Worm (Caenorhabditis elegans) whole organism, late embryonic: ENCODE measurements around the gene pola-1.

ENCODE experiments used
- C08G9.2 ChIP-seq: sonication (generic microtip); optimal IDR thresholded peaks from 2 replicates; lab custom pipeline; 2016; ENCODE audit warnings: mild to moderate bottlenecking, missing genetic modification characterization, moderate library complexity, missing compliant biosample characterization
- C38D4.7 ChIP-seq: fragments of 200-800 bp; sonication (Bioruptor generic); optimal IDR thresholded peaks from 2 replicates; lab custom pipeline; 2018; ENCODE audit warnings: mild to moderate bottlenecking, missing genetic modification characterization, moderate library complexity, missing compliant biosample characterization
- F13H6.1 ChIP-seq: sonication (generic microtip); optimal IDR thresholded peaks from 2 replicates; lab custom pipeline; 2016; ENCODE audit warnings: missing genetic modification characterization, missing compliant biosample characterization
- K02D7.2 ChIP-seq: sonication (generic microtip); optimal IDR thresholded peaks from 2 replicates; lab custom pipeline; 2017; ENCODE audit warnings: mild to moderate bottlenecking, missing genetic modification characterization, missing compliant biosample characterization
- K09A11.1 ChIP-seq: sonication (generic microtip); optimal IDR thresholded peaks from 2 replicates; lab custom pipeline; 2017; ENCODE audit warnings: antibody characterized with exemption, mild to moderate bottlenecking, missing genetic modification characterization, missing compliant biosample characterization; ENCODE audit not compliant: insufficient read depth
- Y22D7AL.16 ChIP-seq: sonication (generic microtip); optimal IDR thresholded peaks from 2 replicates; lab custom pipeline; 2016; ENCODE audit warnings: missing genetic modification characterization, missing compliant biosample characterization
- ceh-18 ChIP-seq: sonication (generic microtip); optimal IDR thresholded peaks from 2 replicates; lab custom pipeline; 2016; ENCODE audit warnings: missing genetic modification characterization, missing compliant biosample characterization
- ceh-24 ChIP-seq: sonication (generic microtip); optimal IDR thresholded peaks from 2 replicates; lab custom pipeline; 2016; ENCODE audit warnings: mild to moderate bottlenecking, missing genetic modification characterization, missing compliant biosample characterization
- ceh-30 ChIP-seq: fragments of 150-350 bp; optimal IDR thresholded peaks from 2 replicates; lab custom pipeline; 2014; ENCODE audit warnings: missing biosample characterization, missing genetic modification characterization
- ceh-34 ChIP-seq: sonication (generic microtip); optimal IDR thresholded peaks from 2 replicates; lab custom pipeline; 2016; ENCODE audit warnings: mild to moderate bottlenecking, missing genetic modification characterization, missing compliant biosample characterization
- ceh-45 ChIP-seq: fragments of 200-800 bp; sonication (Bioruptor generic); IDR thresholded peaks from 2 replicates; pipeline ENCODE4 v1.3.6; 2022; ENCODE audit warnings: missing genetic modification reagents, missing genetic modification characterization, missing compliant biosample characterization
- ceh-6 ChIP-seq: fragments of 200-800 bp; sonication (Bioruptor generic); optimal IDR thresholded peaks from 2 replicates; lab custom pipeline; 2018; ENCODE audit warnings: mild to moderate bottlenecking, missing genetic modification characterization, missing compliant biosample characterization
- ceh-9 ChIP-seq: sonication (generic microtip); optimal IDR thresholded peaks from 2 replicates; lab custom pipeline; 2016; ENCODE audit warnings: mild to moderate bottlenecking, missing genetic modification characterization, inconsistent platforms, missing compliant biosample characterization
- che-1 ChIP-seq: sonication (generic microtip); optimal IDR thresholded peaks from 2 replicates; lab custom pipeline; 2016; ENCODE audit warnings: mild to moderate bottlenecking, missing genetic modification characterization, missing compliant biosample characterization
- dve-1 ChIP-seq: sonication (generic microtip); optimal IDR thresholded peaks from 2 replicates; lab custom pipeline; 2017; ENCODE audit warnings: antibody characterized with exemption, mild to moderate bottlenecking, missing genetic modification characterization, missing compliant biosample characterization
- elt-4 ChIP-seq: sonication (generic microtip); optimal IDR thresholded peaks from 2 replicates; lab custom pipeline; 2016; ENCODE audit warnings: missing genetic modification characterization, missing compliant biosample characterization
- ets-4 ChIP-seq: sonication (generic microtip); optimal IDR thresholded peaks from 2 replicates; lab custom pipeline; 2016; ENCODE audit warnings: missing genetic modification characterization, missing compliant biosample characterization
- eyg-1 ChIP-seq: sonication (generic microtip); optimal IDR thresholded peaks from 2 replicates; lab custom pipeline; 2016; ENCODE audit warnings: missing genotype, missing genetic modification characterization, missing compliant biosample characterization
- fax-1 ChIP-seq: sonication (generic microtip); optimal IDR thresholded peaks from 2 replicates; lab custom pipeline; 2016; ENCODE audit warnings: missing genotype, missing genetic modification characterization, missing compliant biosample characterization
- fkh-10 ChIP-seq: fragments of 150-350 bp; optimal IDR thresholded peaks from 2 replicates; lab custom pipeline; 2014; ENCODE audit warnings: missing biosample characterization, missing genetic modification reagents, missing genetic modification characterization
- fkh-6 ChIP-seq: sonication (generic microtip); optimal IDR thresholded peaks from 2 replicates; lab custom pipeline; 2016; ENCODE audit warnings: missing genetic modification characterization, missing compliant biosample characterization
- hlh-13 ChIP-seq: fragments of 200-800 bp; sonication (Bioruptor generic); optimal IDR thresholded peaks from 2 replicates; lab custom pipeline; 2018; ENCODE audit warnings: mild to moderate bottlenecking, missing genetic modification characterization, missing compliant biosample characterization
- hlh-15 ChIP-seq: sonication (generic microtip); optimal IDR thresholded peaks from 2 replicates; lab custom pipeline; 2016; ENCODE audit warnings: missing genetic modification characterization, missing compliant biosample characterization
- hlh-30 ChIP-seq: sonication (generic microtip); optimal IDR thresholded peaks from 2 replicates; lab custom pipeline; 2017; ENCODE audit warnings: antibody characterized with exemption, missing genetic modification characterization, missing compliant biosample characterization; ENCODE audit not compliant: insufficient read depth
- hlh-6 ChIP-seq: sonication (generic microtip); optimal IDR thresholded peaks from 2 replicates; lab custom pipeline; 2016; ENCODE audit warnings: missing genotype, missing genetic modification characterization, missing compliant biosample characterization
- lin-11 ChIP-seq: fragments of 200-800 bp; sonication (Bioruptor generic); optimal IDR thresholded peaks from 2 replicates; lab custom pipeline; 2018; ENCODE audit warnings: mild to moderate bottlenecking, missing genetic modification characterization, missing compliant biosample characterization
- madf-2 ChIP-seq: sonication (generic microtip); optimal IDR thresholded peaks from 2 replicates; lab custom pipeline; 2017; ENCODE audit warnings: missing genetic modification characterization, missing compliant biosample characterization
- mec-3 ChIP-seq: sonication (generic microtip); optimal IDR thresholded peaks from 2 replicates; lab custom pipeline; 2016; ENCODE audit warnings: borderline replicate concordance, missing genetic modification characterization, missing compliant biosample characterization
- nhr-11 ChIP-seq: fragments of 150-350 bp; optimal IDR thresholded peaks from 2 replicates; lab custom pipeline; 2014; ENCODE audit warnings: missing biosample characterization, missing genetic modification characterization
- nhr-232 ChIP-seq: sonication (generic microtip); optimal IDR thresholded peaks from 2 replicates; lab custom pipeline; 2016; ENCODE audit warnings: missing genetic modification characterization, missing compliant biosample characterization
- npax-4 ChIP-seq: sonication (generic microtip); optimal IDR thresholded peaks from 2 replicates; lab custom pipeline; 2016; ENCODE audit warnings: missing genetic modification characterization, missing compliant biosample characterization
- pat-9 ChIP-seq: fragments of 200-800 bp; sonication (Bioruptor generic); optimal IDR thresholded peaks from 2 replicates; lab custom pipeline; 2018; ENCODE audit warnings: mild to moderate bottlenecking, missing genetic modification characterization, moderate library complexity, missing compliant biosample characterization
- pax-1 ChIP-seq: fragments of 150-350 bp; optimal IDR thresholded peaks from 2 replicates; lab custom pipeline; 2014; ENCODE audit warnings: missing biosample characterization, missing genetic modification characterization
- pha-2 ChIP-seq: sonication (generic microtip); optimal IDR thresholded peaks from 2 replicates; lab custom pipeline; 2017; ENCODE audit warnings: mild to moderate bottlenecking, missing genetic modification characterization, missing compliant biosample characterization
- pqm-1 ChIP-seq: sonication (generic microtip); optimal IDR thresholded peaks from 2 replicates; lab custom pipeline; 2016; ENCODE audit warnings: missing genetic modification characterization, missing compliant biosample characterization
- pros-1 ChIP-seq: fragments of 150-350 bp; optimal IDR thresholded peaks from 2 replicates; lab custom pipeline; 2014; ENCODE audit warnings: missing biosample characterization, missing genetic modification reagents, missing genetic modification characterization
- ref-2 ChIP-seq: sonication (generic microtip); optimal IDR thresholded peaks from 2 replicates; lab custom pipeline; 2016; ENCODE audit warnings: missing genetic modification characterization, missing compliant biosample characterization
- rnt-1 ChIP-seq: sonication (generic microtip); optimal IDR thresholded peaks from 2 replicates; lab custom pipeline; 2016; ENCODE audit warnings: missing genetic modification characterization, missing compliant biosample characterization
- sdc-2 ChIP-seq: sonication (generic microtip); optimal IDR thresholded peaks from 2 replicates; lab custom pipeline; 2016; ENCODE audit warnings: missing genotype, missing genetic modification characterization, missing compliant biosample characterization
- sox-2 ChIP-seq: fragments of 200-800 bp; sonication (Bioruptor generic); IDR thresholded peaks from 2 replicates; pipeline ENCODE4 v1.3.6; 2022; ENCODE audit warnings: missing genetic modification reagents, missing genetic modification characterization, missing compliant biosample characterization
- sox-4 ChIP-seq: sonication (generic microtip); optimal IDR thresholded peaks from 2 replicates; lab custom pipeline; 2017; ENCODE audit warnings: mild to moderate bottlenecking, missing genetic modification characterization, inconsistent platforms, missing compliant biosample characterization
- tbx-2 ChIP-seq: sonication (generic microtip); optimal IDR thresholded peaks from 2 replicates; lab custom pipeline; 2016; ENCODE audit warnings: missing genetic modification characterization, missing compliant biosample characterization
- tbx-7 ChIP-seq: sonication (generic microtip); optimal IDR thresholded peaks from 2 replicates; lab custom pipeline; 2016; ENCODE audit warnings: missing genotype, missing genetic modification characterization, missing compliant biosample characterization
- ttx-3 ChIP-seq: sonication (generic microtip); optimal IDR thresholded peaks from 2 replicates; lab custom pipeline; 2016; ENCODE audit warnings: missing genetic modification reagents, missing genetic modification characterization, missing compliant biosample characterization
- unc-3 ChIP-seq, 2 experiments: fragments of 200-800 bp in 1 of 2; sonication (Bioruptor generic) in 1 of 2; sonication (generic microtip) in 1 of 2; conservative IDR thresholded peaks in 1 of 2; optimal IDR thresholded peaks in 1 of 2; 2 replicates each; pipeline versions ENCODE4 v1.3.6 to Lab custom; 2016 to 2022; ENCODE audit warnings: missing compliant biosample characterization in 2 of 2, missing genetic modification characterization in 2 of 2, missing genetic modification reagents in 1 of 2
- unc-42 ChIP-seq: sonication (generic microtip); optimal IDR thresholded peaks from 2 replicates; lab custom pipeline; 2016; ENCODE audit warnings: missing genotype, missing genetic modification characterization, missing compliant biosample characterization
- unc-55 ChIP-seq: sonication (generic microtip); optimal IDR thresholded peaks from 2 replicates; lab custom pipeline; 2017; ENCODE audit warnings: missing biosample characterization, missing genetic modification reagents, missing genetic modification characterization
- unc-86 ChIP-seq: sonication (generic microtip); optimal IDR thresholded peaks from 2 replicates; lab custom pipeline; 2016; ENCODE audit warnings: missing genetic modification characterization, missing compliant biosample characterization
- zip-5 ChIP-seq: sonication (generic microtip); optimal IDR thresholded peaks from 2 replicates; lab custom pipeline; 2016; ENCODE audit warnings: missing genetic modification characterization, missing compliant biosample characterization

Gene pola-1

DNA sequence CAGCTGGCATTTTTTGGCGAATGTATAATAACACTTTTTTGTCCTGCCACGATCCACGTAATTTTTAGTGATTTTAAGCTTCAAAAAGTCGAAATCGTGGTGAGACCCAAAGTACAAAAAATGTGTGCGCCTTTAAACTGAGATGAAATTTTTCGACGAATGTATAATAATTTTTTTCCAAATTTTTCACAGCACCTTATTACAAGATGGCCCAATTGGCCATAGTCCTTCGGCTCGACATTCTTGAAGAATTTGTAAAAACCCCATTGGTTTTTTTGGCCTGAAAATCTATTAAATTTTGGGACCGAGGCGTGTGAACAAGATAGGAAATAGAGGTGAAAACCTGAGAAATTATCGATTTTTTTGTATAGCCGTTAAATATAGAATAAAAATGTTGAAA is 26.3 kb upstream of the pola-1 start:
- TF ChIP-seq hlh-30 (tag; lab: Kevin White, UChicago), result no peak
- no peak for TF ChIP-seq pat-9 (tag; lab: Kevin White, UChicago)
- no peak for TF ChIP-seq unc-42 (tag; lab: Kevin White, UChicago)
- no peak for TF ChIP-seq mec-3 (tag; lab: Kevin White, UChicago)
- TF ChIP-seq ttx-3 (tag; lab: Kevin White, UChicago), result no peak
- no peak for TF ChIP-seq ref-2 (tag; lab: Kevin White, UChicago)
- TF ChIP-seq che-1, result no peak
- no peak for TF ChIP-seq fkh-6
- no peak for TF ChIP-seq nhr-232 (tag; lab: Kevin White, UChicago)
- TF ChIP-seq ceh-6 (GFP tag; lab: Kevin White, UChicago), result no peak
- TF ChIP-seq npax-4 (tag; lab: Kevin White, UChicago), result no peak
- TF ChIP-seq pros-1 (tag; lab: Kevin White, UChicago), result no peak
- no peak for TF ChIP-seq dve-1 (tag; lab: Kevin White, UChicago)
- no peak for TF ChIP-seq pqm-1
- TF ChIP-seq zip-5, result no peak
- no peak for TF ChIP-seq pax-1 (tag; lab: Kevin White, UChicago)

ce11 chrIII:11119176-11119853 is 22.9 kb upstream of the pola-1 start, which contains the start of the genes sup-35 and Y48A6C.4:
TSS of gene sup-35 (minus strand) at chrIII:11119226.
TSS of gene Y48A6C.4 (plus strand) at chrIII:11119803.
- TF ChIP-seq ceh-18 (peak; percentile 74), rnt-1 (tag; lab: Kevin White, UChicago) (peak; percentile 84), sox-2 (GFP tag; lab: Robert Waterston, UW) (no peak), pqm-1 (peak; percentile 86), ceh-30 (tag; lab: Kevin White, UChicago) (no peak), fkh-10 (GFP tag; lab: Kevin White, UChicago) (no peak), unc-55 (GFP tag; lab: Kevin White, UChicago) (peak; percentile 11), sdc-2 (tag; lab: Kevin White, UChicago) (peak; percentile 19), madf-2 (tag; lab: Kevin White, UChicago) (peak; percentile 13), sox-4 (tag; lab: Kevin White, UChicago) (no peak), ceh-34 (tag; lab: Kevin White, UChicago) (peak; percentile 85), lin-11 (tag; lab: Kevin White, UChicago) (no peak), ceh-9 (no peak), pha-2 (tag; lab: Kevin White, UChicago) (peak; percentile 72), hlh-13 (GFP tag; lab: Kevin White, UChicago) (no peak), Y22D7AL.16 (tag; lab: Kevin White, UChicago) (no peak), ets-4 (tag; lab: Kevin White, UChicago) (peak; percentile 97), fax-1 (tag; lab: Kevin White, UChicago) (peak; percentile 93), ceh-45 (GFP tag; lab: Robert Waterston, UW) (no peak), hlh-15 (tag; lab: Kevin White, UChicago) (peak; percentile 82), C38D4.7 (GFP tag; lab: Kevin White, UChicago) (peak; percentile 55), pax-1 (tag; lab: Kevin White, UChicago) (peak; percentile 43), tbx-2 (tag; lab: Kevin White, UChicago) (peak; percentile 98), K09A11.1 (tag; lab: Kevin White, UChicago) (no peak), hlh-6 (tag; lab: Kevin White, UChicago) (peak; percentile 28), unc-3 (GFP tag; conservative IDR thresholded peaks at IDR 0.05; lab: Robert Waterston, UW) (no peak), unc-3 (tag; optimal IDR thresholded peaks at IDR 0.05; lab: Kevin White, UChicago) (peak; percentile 71), ceh-24 (tag; lab: Kevin White, UChicago) (no peak), eyg-1 (tag; lab: Kevin White, UChicago) (peak; percentile 79), elt-4 (no peak), C08G9.2 (tag; lab: Kevin White, UChicago) (peak; percentile 95), K02D7.2 (peak; percentile 47), F13H6.1 (peak; percentile 89), nhr-232 (tag; lab: Kevin White, UChicago) (no peak), pros-1 (tag; lab: Kevin White, UChicago) (no peak), tbx-7 (peak; percentile 98), ref-2 (tag; lab: Kevin White, UChicago) (peak; percentile 97), hlh-30 (tag; lab: Kevin White, UChicago) (no peak), unc-86 (peak; percentile 83), dve-1 (tag; lab: Kevin White, UChicago) (no peak), che-1 (peak; percentile 26), nhr-11 (no peak)
